Fruit fly (Drosophila melanogaster): ENCODE measurements around the gene whe.

DNA sequence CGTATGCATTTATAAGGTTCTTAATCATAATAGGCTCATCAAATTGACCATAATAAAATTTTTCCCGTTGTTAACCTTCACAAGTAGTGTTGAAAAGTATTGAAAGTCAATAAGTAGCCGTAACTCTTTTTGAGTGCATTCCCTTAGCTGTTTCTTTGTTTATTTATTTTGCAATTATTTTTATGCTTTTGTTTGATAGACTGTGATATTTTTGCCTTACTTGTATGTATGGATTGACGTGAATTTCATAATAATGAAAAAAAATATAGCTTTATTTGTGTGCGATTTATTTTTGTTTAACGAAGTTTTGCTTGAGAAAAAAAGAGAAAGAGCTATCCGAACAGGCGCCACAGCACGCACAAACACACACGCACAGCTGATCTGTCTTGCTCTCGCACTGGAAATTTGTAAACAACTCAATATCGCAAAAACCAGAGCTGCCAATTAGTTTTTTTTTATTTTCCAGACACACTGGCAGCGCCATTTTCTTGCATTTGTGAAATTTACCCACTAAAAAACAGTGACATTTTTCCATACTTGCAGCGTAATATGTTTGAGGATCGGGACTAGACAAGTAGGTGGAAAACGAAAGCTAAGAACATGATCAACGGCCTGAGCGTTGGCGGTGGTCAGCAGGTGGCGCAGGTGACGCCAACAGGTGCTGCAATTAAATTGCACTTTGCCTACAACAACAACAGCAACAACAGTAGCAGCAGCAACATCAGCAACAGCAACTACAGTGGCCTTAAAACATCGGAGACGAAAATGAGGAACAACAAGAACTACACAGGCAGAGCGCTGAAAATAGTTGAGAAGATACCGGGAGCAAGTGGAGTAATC, 33.2 kb downstream of the whe start:
- TF ChIP-seq CG17806 (tag; optimal IDR thresholded peaks at IDR 0.05) (no peak), D1 (tag; optimal IDR thresholded peaks at IDR 0.05) (no peak), Pif1A (GFP tag; optimal IDR thresholded peaks at IDR 0.05) (no peak), CG32121 (GFP tag; IDR thresholded peaks at IDR 0.05) (no peak), CG34367 (tag; optimal IDR thresholded peaks at IDR 0.05) (no peak), CG14655 (GFP tag; optimal IDR thresholded peaks at IDR 0.05) (no peak), CG12605 (GFP tag; IDR thresholded peaks at IDR 0.05) (no peak), CG8159 (tag; optimal IDR thresholded peaks at IDR 0.05) (no peak), gl (tag; optimal IDR thresholded peaks at IDR 0.05) (no peak), CG10348 (GFP tag; IDR thresholded peaks at IDR 0.05) (no peak)
